1 worm cellular context compared by ENCODE assay signal in genomic region chrIII:13187773-13188172, ce11.
TF ChIP-seq lines count a peak whose summit lies in the region.

No protein-coding gene starts in this region.

TF ChIP-seq in whole organism, L1 larva, 84 proteins besides CTCF, POLR2A, EP300 and RAD21 (continued from another document):
- TF ChIP-seq skn-1 (tag; optimal IDR thresholded peaks at IDR 0.05; lab: Kevin White, UChicago): no peak
- TF ChIP-seq pqm-1 (tag; optimal IDR thresholded peaks at IDR 0.05; lab: Kevin White, UChicago): no peak
- peak; percentile 84 for TF ChIP-seq fkh-8 (tag; optimal IDR thresholded peaks at IDR 0.05; lab: Kevin White, UChicago)
- TF ChIP-seq fkh-10 (GFP tag; optimal IDR thresholded peaks at IDR 0.05; lab: Kevin White, UChicago): no peak
- peak; percentile 71 for TF ChIP-seq hlh-4 (tag; optimal IDR thresholded peaks at IDR 0.05; lab: Kevin White, UChicago)
- peak; percentile 90 for TF ChIP-seq egl-13 (tag; optimal IDR thresholded peaks at IDR 0.05; lab: Kevin White, UChicago)
- no peak for TF ChIP-seq zip-4 (GFP tag; optimal IDR thresholded peaks at IDR 0.05; lab: Kevin White, UChicago)
- peak; percentile 52 for TF ChIP-seq F16B12.6 (tag; optimal IDR thresholded peaks at IDR 0.05; lab: Kevin White, UChicago)
- peak; percentile 22 for TF ChIP-seq lin-13 (GFP tag; optimal IDR thresholded peaks at IDR 0.05; lab: Kevin White, UChicago)
- TF ChIP-seq jun-1 (tag; optimal IDR thresholded peaks at IDR 0.05; lab: Kevin White, UChicago): no peak
- TF ChIP-seq nhr-237 (tag; optimal IDR thresholded peaks at IDR 0.05; lab: Kevin White, UChicago): no peak
- TF ChIP-seq alr-1 (tag; optimal IDR thresholded peaks at IDR 0.05; lab: Kevin White, UChicago; ENCODE audit: borderline replicate concordance): no peak
- peak; percentile 79 for TF ChIP-seq nhr-20 (tag; optimal IDR thresholded peaks at IDR 0.05; lab: Kevin White, UChicago)
- peak; percentile 91 for TF ChIP-seq pax-3 (tag; optimal IDR thresholded peaks at IDR 0.05; lab: Kevin White, UChicago)
- peak; percentile 22 to 71 (median 65) for TF ChIP-seq dpl-1 (GFP tag; optimal IDR thresholded peaks at IDR 0.05; lab: Kevin White, UChicago)
- TF ChIP-seq ztf-11 (tag; optimal IDR thresholded peaks at IDR 0.05; lab: Kevin White, UChicago): peak in 1 of 2 experiments; percentile 98
- peak; percentile 27 for TF ChIP-seq ztf-4 (tag; optimal IDR thresholded peaks at IDR 0.05; lab: Kevin White, UChicago)
- TF ChIP-seq rnt-1 (tag; optimal IDR thresholded peaks at IDR 0.05; lab: Kevin White, UChicago): peak; percentile 99
- TF ChIP-seq egl-27 (tag; optimal IDR thresholded peaks at IDR 0.05; lab: Kevin White, UChicago): no peak
- TF ChIP-seq efl-1 (optimal IDR thresholded peaks at IDR 0.05; lab: Kevin White, UChicago): peak; percentile 71 to 75
- TF ChIP-seq efl-1 (GFP tag; optimal IDR thresholded peaks at IDR 0.05 in 1 of 2; lab: Kevin White, UChicago): peak; percentile 69 to 96
- TF ChIP-seq tbx-2 (tag; optimal IDR thresholded peaks at IDR 0.05; lab: Kevin White, UChicago): peak; percentile 91
- TF ChIP-seq irx-1 (tag; optimal IDR thresholded peaks at IDR 0.05; lab: Kevin White, UChicago): peak; percentile 96
- peak; percentile 89 for TF ChIP-seq C04F5.9 (tag; optimal IDR thresholded peaks at IDR 0.05; lab: Kevin White, UChicago)
- peak; percentile 74 for TF ChIP-seq mep-1 (tag; optimal IDR thresholded peaks at IDR 0.05; lab: Kevin White, UChicago)
- no peak for TF ChIP-seq nhr-77 (tag; optimal IDR thresholded peaks at IDR 0.05; lab: Kevin White, UChicago)
- TF ChIP-seq unc-62 (GFP tag; optimal IDR thresholded peaks at IDR 0.05; lab: Kevin White, UChicago): no peak
- TF ChIP-seq lsy-2 (tag; optimal IDR thresholded peaks at IDR 0.05; lab: Kevin White, UChicago): peak; percentile 72 to 73
- TF ChIP-seq C16A3.4 (tag; optimal IDR thresholded peaks at IDR 0.05; lab: Kevin White, UChicago): no peak
- TF ChIP-seq dsc-1 (tag; optimal IDR thresholded peaks at IDR 0.05; lab: Kevin White, UChicago): peak; percentile 86
- TF ChIP-seq hlh-17 (GFP tag; optimal IDR thresholded peaks at IDR 0.05; lab: Kevin White, UChicago; ENCODE audit: borderline replicate concordance): no peak
- TF ChIP-seq nhr-71 (tag; optimal IDR thresholded peaks at IDR 0.05; lab: Kevin White, UChicago): peak; percentile 90
- no peak for TF ChIP-seq nhr-12 (tag; optimal IDR thresholded peaks at IDR 0.05; lab: Kevin White, UChicago)
- TF ChIP-seq nhr-11 (tag; optimal IDR thresholded peaks at IDR 0.05; lab: Kevin White, UChicago): no peak
- TF ChIP-seq nhr-19 (GFP tag; conservative IDR thresholded peaks at IDR 0.05; lab: Robert Waterston, UW): peak; percentile 80
- peak; percentile 60 for TF ChIP-seq ceh-63 (GFP tag; optimal IDR thresholded peaks at IDR 0.05; lab: Kevin White, UChicago)
- peak; percentile 84 for TF ChIP-seq swsn-7 (tag; optimal IDR thresholded peaks at IDR 0.05; lab: Kevin White, UChicago)
- TF ChIP-seq aly-2 (tag; optimal IDR thresholded peaks at IDR 0.05; lab: Kevin White, UChicago): peak; percentile 21
- TF ChIP-seq nhr-76 (tag; optimal IDR thresholded peaks at IDR 0.05; lab: Kevin White, UChicago): no peak
- no peak for TF ChIP-seq unc-30 (tag; optimal IDR thresholded peaks at IDR 0.05; lab: Kevin White, UChicago)
- no peak for TF ChIP-seq ama-1 (optimal IDR thresholded peaks at IDR 0.05; lab: Kevin White, UChicago)
- TF ChIP-seq aha-1 (tag; optimal IDR thresholded peaks at IDR 0.05; lab: Kevin White, UChicago): no peak
- no peak for TF ChIP-seq elt-3 (tag; optimal IDR thresholded peaks at IDR 0.05; lab: Kevin White, UChicago)
- TF ChIP-seq efl-3 (GFP tag; optimal IDR thresholded peaks at IDR 0.05; lab: Kevin White, UChicago): peak; percentile 85
- no peak for TF ChIP-seq fos-1 (tag; optimal IDR thresholded peaks at IDR 0.05; lab: Kevin White, UChicago)
- TF ChIP-seq nhr-28 (tag; optimal IDR thresholded peaks at IDR 0.05; lab: Kevin White, UChicago): no peak
- peak; percentile 92 for TF ChIP-seq xbp-1 (tag; optimal IDR thresholded peaks at IDR 0.05; lab: Kevin White, UChicago)
- peak; percentile 53; the same call in 1 of the 2 replicates for TF ChIP-seq grh-1 (GFP tag; IDR thresholded peaks at IDR 0.05; lab: Robert Waterston, UW)
- TF ChIP-seq ceh-88 (GFP tag; IDR thresholded peaks at IDR 0.05; lab: Robert Waterston, UW): peak; percentile 53; the same call in 1 of the 2 replicates
- peak; percentile 40 for TF ChIP-seq ceh-8 (GFP tag; optimal IDR thresholded peaks at IDR 0.05; lab: Kevin White, UChicago)
- no peak for TF ChIP-seq unc-130 (tag; optimal IDR thresholded peaks at IDR 0.05; lab: Kevin White, UChicago)
- peak; percentile 93 for TF ChIP-seq ceh-90 (tag; optimal IDR thresholded peaks at IDR 0.05; lab: Kevin White, UChicago)
- TF ChIP-seq fkh-4 (tag; optimal IDR thresholded peaks at IDR 0.05; lab: Kevin White, UChicago; ENCODE audit: borderline replicate concordance): peak; percentile 98
- peak; percentile 43 for TF ChIP-seq blmp-1 (tag; optimal IDR thresholded peaks at IDR 0.05; lab: Kevin White, UChicago)
- TF ChIP-seq zag-1 (tag; optimal IDR thresholded peaks at IDR 0.05; lab: Kevin White, UChicago): no peak
- TF ChIP-seq lir-3 (tag; optimal IDR thresholded peaks at IDR 0.05; lab: Kevin White, UChicago; ENCODE audit: poor library complexity): peak; percentile 94
- no peak for TF ChIP-seq ces-1 (GFP tag; optimal IDR thresholded peaks at IDR 0.05; lab: Kevin White, UChicago)
- TF ChIP-seq elt-2 (tag; optimal IDR thresholded peaks at IDR 0.05; lab: Kevin White, UChicago): peak; percentile 68
- peak; percentile 51 for TF ChIP-seq isw-1 (GFP tag; IDR thresholded peaks at IDR 0.05; lab: Robert Waterston, UW)
- no peak for TF ChIP-seq hpl-2 (GFP tag; optimal IDR thresholded peaks at IDR 0.05; lab: Kevin White, UChicago)
- peak; percentile 85 for TF ChIP-seq snu-23 (GFP tag; optimal IDR thresholded peaks at IDR 0.05; lab: Kevin White, UChicago)
- TF ChIP-seq lin-14 (GFP tag; optimal IDR thresholded peaks at IDR 0.05; lab: Kevin White, UChicago): no peak
- no peak for TF ChIP-seq sptf-1 (tag; optimal IDR thresholded peaks at IDR 0.05; lab: Kevin White, UChicago)
- TF ChIP-seq nhr-90 (tag; optimal IDR thresholded peaks at IDR 0.05; lab: Kevin White, UChicago; ENCODE audit: poor library complexity): peak; percentile 93
- no peak for TF ChIP-seq nhr-84 (tag; optimal IDR thresholded peaks at IDR 0.05; lab: Kevin White, UChicago)
- TF ChIP-seq snpc-4 (tag; optimal IDR thresholded peaks at IDR 0.05; lab: Kevin White, UChicago): no peak
- TF ChIP-seq sox-4 (tag; optimal IDR thresholded peaks at IDR 0.05; lab: Kevin White, UChicago): peak; percentile 94
